Fruit fly (Drosophila melanogaster) Kc167 (cell line): ENCODE results near the gene Fam92.

Experiments
- Myc ChIP-seq: fragments of >200 bp; optimal IDR thresholded peaks from 2 replicates; lab custom pipeline; 2017; ENCODE audit warnings: missing external identifiers
- Sin3A ChIP-seq: fragments of >200 bp; optimal IDR thresholded peaks from 2 replicates; lab custom pipeline; 2018; ENCODE audit warnings: missing external identifiers
- h ChIP-seq: fragments of >200 bp; optimal IDR thresholded peaks from 3 replicates; lab custom pipeline; 2018; ENCODE audit warnings: missing external identifiers
- psq ChIP-seq: fragments of >200 bp; optimal IDR thresholded peaks from 2 replicates; lab custom pipeline; 2017; ENCODE audit warnings: missing external identifiers
- ttk ChIP-seq: sonication (Bioruptor generic); optimal IDR thresholded peaks from 2 replicates; lab custom pipeline; 2017; ENCODE audit warnings: missing external identifiers

dm6 chr2L:12392406-12392805, 32.3 kb upstream of the Fam92 start:
- no peak for TF ChIP-seq ttk (lab: Kevin White, UChicago)
- TF ChIP-seq h (lab: Kevin White, UChicago) = no peak
- no peak for TF ChIP-seq psq
- no peak for TF ChIP-seq Sin3A
- TF ChIP-seq Myc (lab: Kevin White, UChicago) = no peak
